Worm (Caenorhabditis elegans) whole organism, L4 larva: ENCODE data around the gene dmsr-11.

Experiments used
- ceh-32 ChIP-seq: sonication (generic microtip); optimal IDR thresholded peaks from 2 replicates; lab custom pipeline; 2016; ENCODE audit warnings: mild to moderate bottlenecking, missing genetic modification characterization, missing compliant biosample characterization; ENCODE audit not compliant: poor library complexity
- daf-8 ChIP-seq: fragments of 200-800 bp; sonication (Bioruptor generic); IDR thresholded peaks from 2 replicates; pipeline ENCODE4 v1.3.6; 2022; ENCODE audit warnings: missing genetic modification characterization, missing compliant biosample characterization
- hif-1 ChIP-seq, 2 experiments: sonication (generic microtip); optimal IDR thresholded peaks; 2 replicates each; lab custom pipeline; 2016 to 2017; ENCODE audit warnings: missing compliant biosample characterization in 2 of 2, missing genetic modification characterization in 2 of 2, missing genetic modification reagents in 2 of 2, missing genotype in 2 of 2, mild to moderate bottlenecking in 1 of 2
- jun-1 ChIP-seq: fragments of 150-350 bp; optimal IDR thresholded peaks from 2 replicates; lab custom pipeline; 2014; ENCODE audit warnings: missing biosample characterization, missing genetic modification reagents, missing genetic modification characterization
- lin-15B ChIP-seq: fragments of 150-350 bp; sonication (generic microtip); optimal IDR thresholded peaks from 3 replicates; lab custom pipeline; 2014; ENCODE audit warnings: missing biosample characterization, missing genetic modification characterization
- lir-3 ChIP-seq: sonication (generic microtip); optimal IDR thresholded peaks from 2 replicates; lab custom pipeline; 2016; ENCODE audit warnings: mild to moderate bottlenecking, missing genetic modification characterization, missing compliant biosample characterization
- pha-4 ChIP-seq, 2 experiments: fragments of 150-350 bp in 1 of 2; fragments of 200-800 bp in 1 of 2; sonication (Bioruptor generic) in 1 of 2; IDR thresholded peaks in 1 of 2; optimal IDR thresholded peaks in 1 of 2; 2 replicates each; pipeline versions ENCODE4 v1.3.6 to Lab custom; 2014 to 2022; ENCODE audit warnings: missing genetic modification characterization in 2 of 2, missing genetic modification reagents in 2 of 2, missing biosample characterization in 1 of 2, missing compliant biosample characterization in 1 of 2
- set-16 ChIP-seq: fragments of 200-800 bp; sonication (Bioruptor generic); IDR thresholded peaks from 2 replicates; pipeline ENCODE4 v1.3.6; 2022; ENCODE audit warnings: missing genetic modification reagents, missing genetic modification characterization, missing compliant biosample characterization
- spr-1 ChIP-seq: sonication (generic microtip); optimal IDR thresholded peaks from 2 replicates; lab custom pipeline; 2016; ENCODE audit warnings: mild to moderate bottlenecking, missing genetic modification characterization, missing compliant biosample characterization

DNA sequence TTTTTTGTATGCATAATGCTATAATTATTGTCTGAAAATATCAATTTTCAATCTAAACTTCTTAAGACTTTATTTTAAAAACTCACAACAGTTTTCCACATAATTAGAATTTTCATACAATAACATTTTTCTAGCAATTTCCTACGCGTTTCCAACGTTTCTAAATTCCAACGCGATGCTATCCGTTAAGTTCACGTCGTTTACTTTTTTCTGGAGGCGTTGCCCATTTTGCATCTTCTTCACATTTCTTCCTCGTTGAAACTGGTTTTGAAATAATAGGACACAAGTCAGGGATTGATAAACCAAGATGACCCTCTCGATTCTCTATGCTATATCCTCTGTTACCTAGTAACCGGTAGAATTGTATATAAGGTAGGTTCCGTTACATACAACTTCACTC is 31.4 kb upstream of the dmsr-11 start, which contains the start of the genes T15B7.14 and col-143:
- TF ChIP-seq ceh-32 (tag; lab: Kevin White, UChicago) (no peak), pha-4 (GFP tag; IDR thresholded peaks at IDR 0.05; lab: Robert Waterston, UW) (no peak), pha-4 (tag; optimal IDR thresholded peaks at IDR 0.05; lab: Kevin White, UChicago) (no peak), lin-15B (tag; lab: Kevin White, UChicago) (no peak), lir-3 (no peak), daf-8 (no peak), jun-1 (tag; lab: Kevin White, UChicago) (no peak), set-16 (GFP tag; lab: Robert Waterston, UW) (no peak), spr-1 (tag; lab: Kevin White, UChicago) (no peak), hif-1 (tag; optimal IDR thresholded peaks at IDR 0.05; lab: Kevin White, UChicago) (no peak)
